Worm (Caenorhabditis elegans) whole organism, L4 larva: ENCODE results near the gene C34C6.10.

Source experiments
- F26F4.8 ChIP-seq: fragments of 200-800 bp; sonication (Bioruptor generic); conservative IDR thresholded peaks from 2 replicates; pipeline ENCODE4 v1.3.6; 2022; ENCODE audit warnings: missing genetic modification characterization, missing compliant biosample characterization
- Y48G9A.11 ChIP-seq: fragments of 200-800 bp; sonication (Bioruptor generic); IDR thresholded peaks from 2 replicates; pipeline ENCODE4 v1.3.6; 2022; ENCODE audit warnings: missing genetic modification reagents, missing genetic modification characterization, missing compliant biosample characterization
- Y75B8A.6 ChIP-seq: fragments of 200-800 bp; sonication (Bioruptor generic); IDR thresholded peaks from 2 replicates; pipeline ENCODE4 v1.3.6; 2022; ENCODE audit warnings: missing genetic modification reagents, missing genetic modification characterization, missing compliant biosample characterization
- ZK546.5 ChIP-seq, 2 experiments: sonication (generic microtip); optimal IDR thresholded peaks; 2 replicates each; lab custom pipeline; 2017; ENCODE audit warnings: missing biosample characterization in 2 of 2, missing genetic modification characterization in 2 of 2
- arid-1 ChIP-seq: fragments of 200-800 bp; sonication (Bioruptor generic); conservative IDR thresholded peaks from 2 replicates; pipeline ENCODE4 v1.3.6; 2022; ENCODE audit warnings: missing genetic modification reagents, missing genetic modification characterization, missing compliant biosample characterization
- attf-4 ChIP-seq: sonication (generic microtip); optimal IDR thresholded peaks from 3 replicates; lab custom pipeline; 2017; ENCODE audit warnings: missing biosample characterization, missing genetic modification characterization
- ceh-20 ChIP-seq: fragments of 200-800 bp; sonication (Bioruptor generic); IDR thresholded peaks from 2 replicates; pipeline ENCODE4 v1.3.6; 2022; ENCODE audit warnings: missing genetic modification reagents, missing genetic modification characterization, missing compliant biosample characterization
- ceh-28 ChIP-seq: fragments of 150-350 bp; optimal IDR thresholded peaks from 2 replicates; lab custom pipeline; 2014; ENCODE audit warnings: missing biosample characterization, missing genetic modification reagents, missing genetic modification characterization
- ceh-32 ChIP-seq: sonication (generic microtip); optimal IDR thresholded peaks from 2 replicates; lab custom pipeline; 2016; ENCODE audit warnings: mild to moderate bottlenecking, missing genetic modification characterization, missing compliant biosample characterization; ENCODE audit not compliant: poor library complexity
- ceh-44 ChIP-seq: fragments of 200-800 bp; sonication (Bioruptor generic); IDR thresholded peaks from 2 replicates; pipeline ENCODE4 v1.3.6; 2022; ENCODE audit warnings: missing genetic modification reagents, missing genetic modification characterization, missing compliant biosample characterization
- ceh-62 ChIP-seq: sonication (generic microtip); optimal IDR thresholded peaks from 2 replicates; lab custom pipeline; 2017; ENCODE audit warnings: missing biosample characterization, missing genetic modification characterization
- ceh-82 ChIP-seq: sonication (generic microtip); optimal IDR thresholded peaks from 2 replicates; lab custom pipeline; 2017; ENCODE audit warnings: missing biosample characterization, missing genetic modification characterization
- ctbp-1 ChIP-seq: fragments of 200-800 bp; sonication (Bioruptor generic); IDR thresholded peaks from 2 replicates; pipeline ENCODE4 v1.3.6; 2022; ENCODE audit warnings: missing genetic modification reagents, missing genetic modification characterization, missing compliant biosample characterization
- daf-19 ChIP-seq: fragments of 200-800 bp; sonication (Bioruptor generic); conservative IDR thresholded peaks from 2 replicates; pipeline ENCODE4 v1.3.6; 2022; ENCODE audit warnings: missing genetic modification characterization, missing compliant biosample characterization
- daf-8 ChIP-seq: fragments of 200-800 bp; sonication (Bioruptor generic); IDR thresholded peaks from 2 replicates; pipeline ENCODE4 v1.3.6; 2022; ENCODE audit warnings: missing genetic modification characterization, missing compliant biosample characterization
- dmd-6 ChIP-seq: fragments of 200-800 bp; sonication (Bioruptor generic); IDR thresholded peaks from 2 replicates; pipeline ENCODE4 v1.3.6; 2022; ENCODE audit warnings: missing genetic modification reagents, missing genetic modification characterization, missing compliant biosample characterization
- dpl-1 ChIP-seq: fragments of 150-350 bp; optimal IDR thresholded peaks from 2 replicates; lab custom pipeline; 2014; ENCODE audit warnings: missing biosample characterization, missing genetic modification reagents, missing genetic modification characterization
- hlh-30 ChIP-seq: sonication (generic microtip); optimal IDR thresholded peaks from 2 replicates; lab custom pipeline; 2017; ENCODE audit warnings: antibody characterized with exemption, mild to moderate bottlenecking, missing genetic modification characterization, missing compliant biosample characterization; ENCODE audit not compliant: insufficient read depth
- hmg-1.1 ChIP-seq: fragments of 200-800 bp; sonication (Bioruptor generic); IDR thresholded peaks from 2 replicates; pipeline ENCODE4 v1.3.6; 2022; ENCODE audit warnings: missing genetic modification reagents, missing genetic modification characterization, missing compliant biosample characterization
- jun-1 ChIP-seq: fragments of 150-350 bp; optimal IDR thresholded peaks from 2 replicates; lab custom pipeline; 2014; ENCODE audit warnings: missing biosample characterization, missing genetic modification reagents, missing genetic modification characterization
- lim-7 ChIP-seq: fragments of 200-800 bp; sonication (Bioruptor generic); IDR thresholded peaks from 2 replicates; pipeline ENCODE4 v1.3.6; 2022; ENCODE audit warnings: missing genetic modification characterization, missing compliant biosample characterization
- lin-13 ChIP-seq: fragments of 150-350 bp; optimal IDR thresholded peaks from 2 replicates; lab custom pipeline; 2014; ENCODE audit warnings: missing biosample characterization, missing genetic modification reagents, missing genetic modification characterization
- lin-29 ChIP-seq: fragments of 200-800 bp; sonication (Bioruptor generic); IDR thresholded peaks from 2 replicates; pipeline ENCODE4 v1.3.6; 2022; ENCODE audit warnings: missing genetic modification reagents, missing genetic modification characterization, missing compliant biosample characterization
- lsy-2 ChIP-seq, 2 experiments: fragments of 150-350 bp in 1 of 2; sonication (generic microtip) in 1 of 2; optimal IDR thresholded peaks; 2 replicates each; lab custom pipeline; 2014 to 2017; ENCODE audit warnings: missing biosample characterization in 2 of 2, missing genetic modification characterization in 2 of 2
- mdt-29 ChIP-seq: fragments of 200-800 bp; sonication (Bioruptor generic); IDR thresholded peaks from 2 replicates; pipeline ENCODE4 v1.3.6; 2022; ENCODE audit warnings: missing genetic modification reagents, missing genetic modification characterization, missing compliant biosample characterization
- mep-1 ChIP-seq: fragments of 150-350 bp; sonication (generic microtip); optimal IDR thresholded peaks from 3 replicates; lab custom pipeline; 2014; ENCODE audit warnings: missing biosample characterization, missing genetic modification characterization
- mes-2 ChIP-seq: sonication (generic microtip); optimal IDR thresholded peaks from 2 replicates; lab custom pipeline; 2016; ENCODE audit warnings: missing genotype, mild to moderate bottlenecking, missing genetic modification characterization, missing compliant biosample characterization; ENCODE audit not compliant: poor library complexity, severe bottlenecking
- nhr-10 ChIP-seq: fragments of 150-350 bp; optimal IDR thresholded peaks from 2 replicates; lab custom pipeline; 2014; ENCODE audit warnings: missing biosample characterization, missing genetic modification characterization
- nhr-102 ChIP-seq: sonication (generic microtip); optimal IDR thresholded peaks from 2 replicates; lab custom pipeline; 2016; ENCODE audit warnings: mild to moderate bottlenecking, missing genetic modification characterization, moderate library complexity, missing compliant biosample characterization
- nhr-11 ChIP-seq: fragments of 150-350 bp; optimal IDR thresholded peaks from 2 replicates; lab custom pipeline; 2014; ENCODE audit warnings: missing biosample characterization, missing genetic modification characterization
- nhr-111 ChIP-seq: fragments of 200-800 bp; sonication (Bioruptor generic); optimal IDR thresholded peaks from 2 replicates; lab custom pipeline; 2018; ENCODE audit warnings: mild to moderate bottlenecking, missing genetic modification characterization, missing compliant biosample characterization
- nhr-237 ChIP-seq: sonication (generic microtip); optimal IDR thresholded peaks from 2 replicates; lab custom pipeline; 2017; ENCODE audit warnings: missing biosample characterization, missing genetic modification characterization
- nhr-25 ChIP-seq: sonication (generic microtip); optimal IDR thresholded peaks from 2 replicates; lab custom pipeline; 2017; ENCODE audit warnings: missing genetic modification characterization, mild to moderate bottlenecking, missing compliant biosample characterization, antibody characterized with exemption, moderate library complexity, borderline replicate concordance; ENCODE audit not compliant: insufficient read depth
- nhr-28 ChIP-seq: fragments of 150-350 bp; optimal IDR thresholded peaks from 2 replicates; lab custom pipeline; 2014; ENCODE audit warnings: missing biosample characterization, missing genetic modification characterization
- pqm-1 ChIP-seq: sonication (generic microtip); optimal IDR thresholded peaks from 2 replicates; lab custom pipeline; 2017; ENCODE audit warnings: missing biosample characterization, missing genetic modification characterization
- sdz-12 ChIP-seq: fragments of 200-800 bp; sonication (Bioruptor generic); optimal IDR thresholded peaks from 2 replicates; lab custom pipeline; 2018; ENCODE audit warnings: mild to moderate bottlenecking, missing genetic modification characterization, missing compliant biosample characterization
- spr-1 ChIP-seq: sonication (generic microtip); optimal IDR thresholded peaks from 2 replicates; lab custom pipeline; 2016; ENCODE audit warnings: mild to moderate bottlenecking, missing genetic modification characterization, missing compliant biosample characterization
- spr-3 ChIP-seq: fragments of 200-800 bp; sonication (Bioruptor generic); optimal IDR thresholded peaks from 2 replicates; lab custom pipeline; 2018; ENCODE audit warnings: mild to moderate bottlenecking, missing genetic modification characterization, missing compliant biosample characterization
- unc-39 ChIP-seq: sonication (generic microtip); optimal IDR thresholded peaks from 2 replicates; lab custom pipeline; 2017; ENCODE audit warnings: missing biosample characterization, missing genetic modification characterization
- unc-62 ChIP-seq, 3 experiments: fragments of 150-350 bp in 1 of 3; sonication (generic microtip); optimal IDR thresholded peaks in 2 of 3; peaks in 1 of 3; 1 replicate in 1 of 3; 2 replicates in 2 of 3; lab custom pipeline; 2014 to 2017; ENCODE audit warnings: missing biosample characterization in 3 of 3, missing genetic modification characterization in 3 of 3, missing genetic modification reagents in 3 of 3, missing genotype in 1 of 3
- zfp-3 ChIP-seq: fragments of 200-800 bp; sonication (Bioruptor generic); conservative IDR thresholded peaks from 2 replicates; pipeline ENCODE4 v1.3.6; 2022; ENCODE audit warnings: missing genetic modification reagents, missing genetic modification characterization, missing compliant biosample characterization
- zip-2 ChIP-seq: fragments of 150-350 bp; optimal IDR thresholded peaks from 2 replicates; lab custom pipeline; 2014; ENCODE audit warnings: missing biosample characterization, missing genetic modification characterization
- ztf-11 ChIP-seq: fragments of 150-350 bp; optimal IDR thresholded peaks from 2 replicates; lab custom pipeline; 2014; ENCODE audit warnings: missing biosample characterization, missing genetic modification characterization

The C34C6.10 gene

ce11 chrII:8743379-8744173 lies 47.9 kb upstream of the C34C6.10 start, which contains the start of gene mak-1 (continued):
- TF ChIP-seq sdz-12 (GFP tag; lab: Kevin White, UChicago) (no peak), ceh-20 (GFP tag; lab: Robert Waterston, UW) (no peak), ceh-28 (peak; percentile 8), pqm-1 (tag; lab: Kevin White, UChicago) (peak; percentile 37), nhr-237 (tag; lab: Kevin White, UChicago) (no peak), lin-13 (GFP tag; lab: Kevin White, UChicago) (no peak), zip-2 (tag; lab: Kevin White, UChicago) (no peak), ceh-44 (no peak), lin-29 (no peak), nhr-10 (tag; lab: Kevin White, UChicago) (peak; percentile 77), Y75B8A.6 (no peak), nhr-25 (tag; lab: Kevin White, UChicago) (no peak), unc-62 (GFP tag; optimal IDR thresholded peaks at IDR 0.05 in 1 of 2; lab: Kevin White, UChicago) (peak in 1 of 2 experiments; percentile 33), unc-62 (tag; optimal IDR thresholded peaks at IDR 0.05; lab: Kevin White, UChicago) (no peak)
- TF ChIP-seq, all 104 proteins: peak for 28

- TF ChIP-seq lim-7 (GFP tag; lab: Robert Waterston, UW) (no peak), Y48G9A.11 (GFP tag; lab: Robert Waterston, UW) (no peak), ceh-32 (tag; lab: Kevin White, UChicago) (no peak), F26F4.8 (GFP tag; lab: Robert Waterston, UW) (no peak), arid-1 (GFP tag; lab: Robert Waterston, UW) (no peak), nhr-11 (tag; lab: Kevin White, UChicago) (no peak), jun-1 (tag; lab: Kevin White, UChicago) (no peak), nhr-28 (no peak), nhr-102 (tag; lab: Kevin White, UChicago) (no peak), ctbp-1 (GFP tag; lab: Robert Waterston, UW) (no peak), lsy-2 (tag; optimal IDR thresholded peaks at IDR 0.05; lab: Kevin White, UChicago) (peak in 1 of 2 experiments; percentile 42), hmg-1.1 (peak; percentile 46; the same call in 1 of the 2 replicates), hlh-30 (tag; lab: Kevin White, UChicago) (peak; percentile 69), unc-39 (no peak), nhr-111 (GFP tag; lab: Kevin White, UChicago) (no peak)
These were observed 47.3 kb upstream of the C34C6.10 start for ce11 chrII:8742972-8743371.

DNA sequence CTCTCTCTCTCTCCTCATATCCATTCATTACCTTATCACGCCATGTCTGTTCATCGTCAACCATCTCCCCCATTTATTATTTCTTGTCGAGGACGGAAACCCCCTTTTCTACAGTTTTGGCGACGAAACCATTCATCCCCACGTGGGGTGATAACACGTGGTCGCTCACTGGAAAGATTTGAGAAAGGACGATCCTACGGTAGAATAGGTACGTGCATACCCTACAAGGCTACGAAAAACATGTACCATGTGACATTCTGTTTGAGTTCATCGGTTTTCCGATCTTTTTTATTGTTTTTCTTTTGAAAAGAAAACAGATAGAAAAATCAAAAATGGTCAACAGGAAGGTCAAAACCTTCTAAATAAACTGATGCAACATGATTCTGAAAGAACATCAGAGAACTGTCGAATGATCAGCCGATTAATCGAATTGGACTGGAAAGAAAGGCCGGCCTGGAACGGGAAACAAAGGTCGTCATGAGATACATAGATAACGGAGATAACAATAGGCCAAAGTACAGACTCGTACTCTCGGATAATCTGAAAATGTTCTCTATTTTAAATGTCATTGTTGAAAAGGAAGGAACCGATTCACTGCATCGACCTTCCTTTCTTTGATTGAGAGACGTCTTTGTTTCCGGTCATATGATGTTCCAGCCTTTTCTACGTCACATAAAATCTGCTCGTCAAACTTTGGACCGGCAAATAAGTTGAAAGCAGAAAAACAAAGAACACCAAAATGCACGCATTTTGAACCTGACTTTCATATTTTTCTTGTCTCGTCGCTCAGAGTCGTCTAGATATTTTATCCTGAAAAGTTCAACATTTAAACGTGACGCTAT lies 46.5 kb upstream of the C34C6.10 start:
- TF ChIP-seq dpl-1 (GFP tag; lab: Kevin White, UChicago): peak; percentile 20
- peak; percentile 69 for TF ChIP-seq dmd-6
- peak; percentile 34 for TF ChIP-seq mep-1 (tag; lab: Kevin White, UChicago)
- TF ChIP-seq spr-1 (tag; lab: Kevin White, UChicago): no peak
- TF ChIP-seq daf-8: no peak
- 0 out of 2 replicates have a peak, but pooled peaks have one; percentile 6 for TF ChIP-seq zfp-3 (GFP tag; lab: Robert Waterston, UW)
- no peak for TF ChIP-seq ceh-62 (tag; lab: Kevin White, UChicago)
- no peak for TF ChIP-seq ztf-11
- no peak; the same call in 1 of the 2 replicates for TF ChIP-seq ceh-20 (GFP tag; lab: Robert Waterston, UW)
- TF ChIP-seq nhr-28: peak; percentile 94
- TF ChIP-seq ceh-44: no peak
- no peak for TF ChIP-seq ceh-82 (tag; lab: Kevin White, UChicago)
- no peak for TF ChIP-seq attf-4 (tag; lab: Kevin White, UChicago)
- no peak for TF ChIP-seq daf-19
- no peak for TF ChIP-seq ZK546.5 (tag; optimal IDR thresholded peaks at IDR 0.05; lab: Kevin White, UChicago)
- no peak for TF ChIP-seq jun-1 (tag; lab: Kevin White, UChicago)
- no peak for TF ChIP-seq lin-29
- TF ChIP-seq spr-3 (GFP tag; lab: Kevin White, UChicago): no peak
- peak; percentile 15 for TF ChIP-seq mes-2 (tag; lab: Kevin White, UChicago)
- no peak for TF ChIP-seq Y48G9A.11 (GFP tag; lab: Robert Waterston, UW)
- TF ChIP-seq mdt-29 (GFP tag; lab: Robert Waterston, UW): peak; percentile 62; the same call in 1 of the 2 replicates
- TF ChIP-seq ceh-32 (tag; lab: Kevin White, UChicago): no peak
